Fruit fly (Drosophila melanogaster): ENCODE measurements around the gene CG3610.
A peak's percentile ranks its signal among the peaks of the same experiment; 100 is the strongest.

Gene CG3610

dm6 chr3R:14821175-14821574 is 23.7 kb upstream of the CG3610 start:
- no peak for TF ChIP-seq rib (GFP tag; IDR thresholded peaks at IDR 0.05)
- TF ChIP-seq CG31441 (GFP tag; IDR thresholded peaks at IDR 0.05) = no peak
- TF ChIP-seq ranshi (GFP tag; IDR thresholded peaks at IDR 0.05) = no peak
- no peak for TF ChIP-seq CG2120 (GFP tag; optimal IDR thresholded peaks at IDR 0.05)
- TF ChIP-seq mld (GFP tag; IDR thresholded peaks at IDR 0.05; ENCODE audit: partially characterized antibody) = no peak
- no peak for TF ChIP-seq HmgZ (tag; optimal IDR thresholded peaks at IDR 0.05)
- TF ChIP-seq CG5953 (GFP tag; IDR thresholded peaks at IDR 0.05) = no peak
- TF ChIP-seq CG2889 (GFP tag; IDR thresholded peaks at IDR 0.05) = no peak
- TF ChIP-seq repo (GFP tag; optimal IDR thresholded peaks at IDR 0.05) = no peak
- TF ChIP-seq CG9876 (GFP tag; optimal IDR thresholded peaks at IDR 0.05) = no peak
- no peak for TF ChIP-seq Eip74EF (GFP tag; optimal IDR thresholded peaks at IDR 0.05)
- TF ChIP-seq tin (GFP tag; optimal IDR thresholded peaks at IDR 0.05) = no peak
- no peak for TF ChIP-seq CG8281 (tag; optimal IDR thresholded peaks at IDR 0.05)
- no peak for TF ChIP-seq CG3163 (GFP tag; optimal IDR thresholded peaks at IDR 0.05)
- TF ChIP-seq tio (GFP tag; optimal IDR thresholded peaks at IDR 0.05) = no peak
- no peak for TF ChIP-seq Nf-YA (GFP tag; IDR thresholded peaks at IDR 0.05)
- TF ChIP-seq ac (GFP tag; optimal IDR thresholded peaks at IDR 0.05) = no peak
- TF ChIP-seq CG10654 (GFP tag; optimal IDR thresholded peaks at IDR 0.05) = no peak
- TF ChIP-seq CG12769 (tag; optimal IDR thresholded peaks at IDR 0.05) = peak; percentile 8
- TF ChIP-seq CG11504 (tag; optimal IDR thresholded peaks at IDR 0.05) = peak; percentile 30
- no peak for TF ChIP-seq CG12659 (GFP tag; optimal IDR thresholded peaks at IDR 0.05)
- no peak for TF ChIP-seq NC2α (GFP tag; optimal IDR thresholded peaks at IDR 0.05)
- TF ChIP-seq Fer1 (GFP tag; optimal IDR thresholded peaks at IDR 0.05) = no peak
- no peak for TF ChIP-seq CG4404 (GFP tag; IDR thresholded peaks at IDR 0.05)
- peak; percentile 78 for TF ChIP-seq CG5180 (GFP tag; optimal IDR thresholded peaks at IDR 0.05)
- TF ChIP-seq lbe (GFP tag; optimal IDR thresholded peaks at IDR 0.05) = no peak
- TF ChIP-seq CG6813 (GFP tag; optimal IDR thresholded peaks at IDR 0.05) = no peak
- peak; percentile 6 for TF ChIP-seq tap (tag; optimal IDR thresholded peaks at IDR 0.05)
- no peak for TF ChIP-seq CG8290 (GFP tag; optimal IDR thresholded peaks at IDR 0.05)
- TF ChIP-seq CG8290 (tag; optimal IDR thresholded peaks at IDR 0.05) = peak in 1 of 2 experiments; percentile 35
- no peak for TF ChIP-seq dmrt99B (tag; optimal IDR thresholded peaks at IDR 0.05)
- TF ChIP-seq CG4707 (GFP tag; optimal IDR thresholded peaks at IDR 0.05) = no peak
- no peak for TF ChIP-seq CG13624 (GFP tag; optimal IDR thresholded peaks at IDR 0.05)
- 0 out of 4 replicates have a peak, but pooled peaks have one; percentile 52 for TF ChIP-seq chinmo (GFP tag; IDR thresholded peaks at IDR 0.05; ENCODE audit: partially characterized antibody)
- TF ChIP-seq dati (GFP tag; IDR thresholded peaks at IDR 0.05) = no peak
- TF ChIP-seq CG2129 (GFP tag; IDR thresholded peaks at IDR 0.05; ENCODE audit: partially characterized antibody) = no peak
- TF ChIP-seq fu2 (GFP tag; optimal IDR thresholded peaks at IDR 0.05) = no peak
- peak; percentile 56 for TF ChIP-seq Med (GFP tag)
- peak; percentile 44 for TF ChIP-seq Deaf1 (tag; optimal IDR thresholded peaks at IDR 0.05)
- TF ChIP-seq CG16813 (GFP tag; IDR thresholded peaks at IDR 0.05; ENCODE audit: partially characterized antibody) = 0 out of 3 replicates have a peak, but pooled peaks have one; percentile 15

dm6 chr3R:14822954-14823353 is 21.9 kb upstream of the CG3610 start:
- TF ChIP-seq CTCF (GFP tag; optimal IDR thresholded peaks at IDR 0.05) (peak; percentile 77), stwl (tag; optimal IDR thresholded peaks at IDR 0.05) (peak; percentile 22), CG13287 (GFP tag; IDR thresholded peaks at IDR 0.05; ENCODE audit: partially characterized antibody) (peak; percentile 42), chinmo (GFP tag; IDR thresholded peaks at IDR 0.05; ENCODE audit: partially characterized antibody) (0 out of 4 replicates have a peak, but pooled peaks have one; percentile 5), CG9876 (GFP tag; optimal IDR thresholded peaks at IDR 0.05) (no peak), HmgZ (tag; optimal IDR thresholded peaks at IDR 0.05) (peak; percentile 6), CG30431 (GFP tag; optimal IDR thresholded peaks at IDR 0.05) (no peak), pita (GFP tag; optimal IDR thresholded peaks at IDR 0.05) (peak; percentile 27)
